Fruit fly (Drosophila melanogaster) ovary, adult (tissue): Measurements from ENCODE around the gene Ccdc58.
"Not testable (repeated sequence)": the region's sequence is repeated elsewhere in the genome, so short reads cannot be mapped to it uniquely, and the experiment has no call there.

ENCODE experiments used
- CG17801 ChIP-seq: fragments of 200-800 bp; optimal IDR thresholded peaks from 2 replicates; lab custom pipeline; 2019; ENCODE audit warnings: missing biosample characterization, mild to moderate bottlenecking, missing genetic modification characterization, moderate library complexity; ENCODE audit not compliant: partially characterized antibody

The Ccdc58 gene

DNA sequence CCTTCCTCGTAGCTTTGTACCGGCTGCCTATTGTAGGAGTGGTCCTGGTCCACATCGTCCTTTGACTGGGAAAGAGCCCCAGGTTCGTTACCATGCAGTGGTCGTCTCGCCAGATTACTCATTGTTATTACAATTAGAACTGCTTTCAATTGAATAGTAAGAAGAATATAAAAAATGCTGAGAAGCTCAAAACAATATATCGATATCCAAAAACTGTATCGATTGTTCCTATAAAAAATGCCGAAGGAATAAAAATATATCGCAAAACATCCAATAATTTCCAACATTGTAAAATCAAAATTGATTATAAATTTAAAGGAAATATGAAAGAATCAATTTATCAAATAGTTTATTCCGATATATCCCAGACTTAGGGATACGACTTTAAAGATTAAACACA, at the start of gene Ccdc58, which contains the start of gene TORIP:
TSS of gene Ccdc58 (plus strand) at position 274 of the 400 bp plus-strand sequence.
TSS of gene TORIP (minus strand) at position 173 of the 400 bp plus-strand sequence.
- TF ChIP-seq CG17801 (GFP tag; lab: Kevin White, UChicago) = no peak

DNA sequence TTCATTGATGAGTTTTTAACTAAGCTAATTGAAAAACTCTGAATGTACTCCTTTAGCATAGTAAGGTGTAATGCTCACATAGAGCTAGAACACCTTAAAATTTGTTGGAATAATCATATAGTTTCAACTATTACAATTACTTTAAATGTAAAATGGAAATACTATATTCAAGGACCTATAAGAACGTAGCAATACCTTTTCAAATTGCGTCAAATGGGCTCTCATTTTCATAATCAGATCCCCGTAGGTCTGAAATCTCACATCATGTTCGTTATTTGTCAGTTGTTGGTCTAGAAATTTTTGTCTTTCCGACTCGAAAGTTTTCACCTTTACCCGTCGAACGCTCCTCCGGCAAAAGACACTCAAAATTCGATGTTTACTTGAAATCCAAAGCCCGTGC, 44.9 kb upstream of the Ccdc58 start, which contains the start of gene Vtld:
TSS of gene Vtld (plus strand) at position 301 of the 400 bp plus-strand sequence.
- not testable (repeated sequence) for TF ChIP-seq CG17801 (GFP tag; lab: Kevin White, UChicago)

DNA sequence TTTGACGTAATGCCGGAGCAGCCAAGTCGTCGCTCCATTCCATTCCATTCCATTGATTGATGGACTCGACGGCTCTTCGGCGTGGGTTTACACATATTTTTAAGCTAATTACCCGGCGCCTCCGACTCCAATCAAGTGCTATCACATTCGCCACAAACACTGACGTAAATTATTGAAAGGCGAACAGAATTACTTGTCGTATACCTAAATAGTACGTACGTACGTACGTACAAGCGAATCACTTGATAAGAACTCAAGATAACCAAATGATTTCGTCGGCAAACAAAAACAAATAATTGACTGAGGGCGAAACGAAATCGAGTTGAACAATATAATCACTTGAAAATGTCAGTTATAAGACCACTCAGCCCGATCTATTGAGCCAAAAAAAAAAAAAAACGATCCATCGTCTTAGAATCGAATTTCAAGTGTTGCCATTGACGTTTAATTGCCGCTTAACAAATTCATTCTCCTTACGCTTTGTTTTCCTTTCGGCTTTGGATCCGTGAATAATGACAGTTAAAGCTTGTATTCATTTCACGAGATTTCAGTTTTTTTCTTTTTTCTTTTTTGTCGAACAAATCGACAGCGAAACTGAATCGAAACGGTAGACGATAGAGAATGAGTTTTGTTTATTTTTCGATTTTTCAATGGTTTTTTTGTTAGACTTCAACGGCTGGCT, 27.6 kb upstream of the Ccdc58 start:
- no peak for TF ChIP-seq CG17801 (GFP tag; lab: Kevin White, UChicago)

DNA sequence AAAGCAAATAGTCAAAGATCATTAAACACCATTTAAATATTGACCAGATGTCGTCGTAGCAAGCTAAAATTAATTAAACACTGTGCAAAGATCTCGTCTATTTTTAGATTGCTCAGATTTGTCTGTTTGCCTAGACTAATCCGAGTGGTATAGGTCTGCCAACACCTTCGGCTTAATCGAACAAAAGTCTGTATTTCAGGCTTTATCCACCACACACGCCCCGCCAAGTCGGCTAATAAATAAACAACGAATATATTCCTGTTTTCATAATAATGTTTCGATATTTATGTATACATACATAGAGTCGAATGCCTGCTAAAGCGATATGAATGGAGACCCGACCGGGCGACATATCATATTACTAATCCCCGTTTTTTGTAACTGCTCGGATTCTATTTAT, 26.5 kb upstream of the Ccdc58 start:
- TF ChIP-seq CG17801 (GFP tag; lab: Kevin White, UChicago) = no peak

DNA sequence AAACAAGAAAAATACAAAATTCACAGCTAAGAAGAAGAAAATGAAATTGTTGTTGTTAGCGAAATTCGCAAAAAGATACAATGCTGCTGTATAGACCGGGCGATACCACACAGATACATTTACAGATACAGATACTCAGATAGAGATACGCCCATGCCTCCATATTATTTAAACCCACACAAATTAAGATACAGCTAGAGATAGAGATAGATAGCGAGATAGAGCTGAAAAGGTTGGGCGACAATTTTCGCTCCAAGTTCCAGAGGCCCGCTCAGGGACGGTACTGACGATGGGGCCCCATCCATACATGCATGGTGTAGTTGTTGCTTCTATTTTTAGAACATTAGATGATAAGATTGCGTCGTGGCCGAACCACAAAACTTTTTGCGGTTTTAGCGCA, 17.3 kb upstream of the Ccdc58 start:
- no peak for TF ChIP-seq CG17801 (GFP tag; lab: Kevin White, UChicago)

DNA sequence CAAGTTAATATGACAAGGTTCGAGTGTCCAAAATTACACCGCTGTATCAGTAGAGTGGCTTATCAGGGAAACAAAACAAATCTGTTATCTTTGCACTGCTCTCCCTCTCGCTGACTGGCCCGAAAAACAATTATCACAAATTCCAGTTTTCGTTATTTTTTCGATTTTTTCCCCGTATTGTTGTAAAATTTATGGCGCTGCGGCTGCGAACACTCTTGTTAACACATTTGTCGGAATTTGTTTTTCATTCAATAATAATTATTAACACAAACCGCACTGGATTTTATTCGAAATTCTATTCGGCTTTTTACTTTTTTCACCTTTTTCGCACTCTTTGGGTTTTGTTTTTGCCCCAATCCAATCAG, 14.4 kb upstream of the Ccdc58 start:
- no peak for TF ChIP-seq CG17801 (GFP tag; lab: Kevin White, UChicago)

DNA sequence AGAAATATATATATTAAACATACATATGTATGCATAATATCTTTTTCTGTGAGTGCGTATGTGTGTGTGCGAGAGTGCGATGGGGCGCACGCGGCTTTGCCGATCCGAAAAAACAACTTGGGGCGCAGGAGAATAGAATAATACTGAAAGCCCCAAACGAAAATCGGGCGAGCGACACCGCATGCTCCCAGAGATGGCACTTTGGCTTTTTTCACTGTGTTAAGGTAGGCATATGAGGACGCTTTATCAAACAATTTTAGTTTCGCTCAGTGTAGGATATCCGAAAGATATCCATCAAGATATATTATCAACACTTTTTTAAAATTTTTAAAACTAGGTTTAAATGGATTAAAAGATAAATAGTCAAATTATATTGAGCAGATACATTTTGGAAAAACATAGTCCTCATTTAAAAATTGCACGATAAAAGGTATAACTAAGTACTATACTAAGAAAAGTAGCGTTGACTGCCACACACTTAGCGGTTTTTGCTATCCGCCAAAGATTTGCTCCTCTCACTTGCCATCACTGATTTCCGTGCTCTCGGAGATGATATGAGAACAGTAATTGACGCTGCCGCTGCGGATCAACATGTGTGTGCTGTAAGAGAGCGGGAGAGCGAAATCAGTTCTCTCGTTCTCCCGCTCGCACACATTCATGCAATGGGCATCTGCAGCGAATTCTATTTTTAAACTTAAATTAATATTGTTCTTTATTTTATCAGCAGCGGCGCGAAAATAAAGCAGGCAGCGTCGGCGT, 13.9 kb upstream of the Ccdc58 start:
- peak; percentile 44 for TF ChIP-seq CG17801 (GFP tag; lab: Kevin White, UChicago)

DNA sequence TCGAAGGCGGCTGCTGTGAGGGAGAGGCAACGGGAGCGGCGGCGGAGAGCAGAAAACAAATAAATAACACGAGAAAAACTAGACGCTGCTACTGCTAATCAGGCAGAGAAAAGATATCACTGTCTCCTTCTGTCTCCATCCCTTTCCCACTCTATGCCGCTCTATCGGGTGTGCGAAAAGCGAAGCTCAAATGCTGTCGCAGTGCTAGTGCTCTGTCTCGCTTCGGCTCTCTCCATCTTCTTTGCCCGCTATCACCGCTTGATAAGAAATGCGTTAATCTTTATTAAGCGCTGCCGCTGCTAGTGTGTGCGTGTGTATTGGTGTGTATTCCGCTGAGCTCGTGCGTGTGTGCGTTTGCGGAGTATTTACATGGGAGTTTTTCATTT, 13.3 kb upstream of the Ccdc58 start:
- TF ChIP-seq CG17801 (GFP tag; lab: Kevin White, UChicago) = no peak

DNA sequence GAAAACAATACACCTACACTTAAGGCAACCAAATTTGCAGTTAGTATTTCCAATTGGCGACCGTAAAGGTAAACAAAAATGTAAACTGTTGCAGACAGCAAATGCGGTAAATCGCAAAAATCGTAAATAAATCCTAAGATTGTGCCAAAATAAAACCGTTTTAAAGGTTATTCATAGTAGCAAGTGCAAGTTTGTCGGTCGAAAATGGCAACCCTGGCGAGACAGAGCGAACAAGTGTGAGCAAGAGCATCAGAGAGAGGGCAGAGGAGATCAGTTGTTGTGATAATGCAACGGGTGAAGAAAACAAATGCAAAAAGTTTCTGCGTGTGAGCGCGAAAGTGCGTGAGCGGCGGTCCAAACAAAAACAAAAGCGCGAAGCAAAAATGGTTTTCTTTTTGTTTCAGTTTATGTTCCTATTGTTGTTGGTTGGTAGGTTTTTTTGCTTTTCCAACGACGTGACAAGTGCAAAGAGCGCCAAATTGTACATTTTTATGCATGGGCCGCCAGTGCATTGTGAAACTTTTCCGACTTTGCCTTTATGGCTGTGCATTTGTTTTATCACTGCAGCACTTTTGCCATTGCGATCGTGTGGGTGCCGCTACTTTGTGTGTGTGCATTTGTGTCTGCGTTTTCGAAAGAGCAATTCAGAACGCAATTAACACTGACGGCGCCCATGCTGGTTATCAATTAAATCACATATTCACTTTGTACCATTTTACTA, 12.1 kb upstream of the Ccdc58 start:
- TF ChIP-seq CG17801 (GFP tag; lab: Kevin White, UChicago) = no peak

DNA sequence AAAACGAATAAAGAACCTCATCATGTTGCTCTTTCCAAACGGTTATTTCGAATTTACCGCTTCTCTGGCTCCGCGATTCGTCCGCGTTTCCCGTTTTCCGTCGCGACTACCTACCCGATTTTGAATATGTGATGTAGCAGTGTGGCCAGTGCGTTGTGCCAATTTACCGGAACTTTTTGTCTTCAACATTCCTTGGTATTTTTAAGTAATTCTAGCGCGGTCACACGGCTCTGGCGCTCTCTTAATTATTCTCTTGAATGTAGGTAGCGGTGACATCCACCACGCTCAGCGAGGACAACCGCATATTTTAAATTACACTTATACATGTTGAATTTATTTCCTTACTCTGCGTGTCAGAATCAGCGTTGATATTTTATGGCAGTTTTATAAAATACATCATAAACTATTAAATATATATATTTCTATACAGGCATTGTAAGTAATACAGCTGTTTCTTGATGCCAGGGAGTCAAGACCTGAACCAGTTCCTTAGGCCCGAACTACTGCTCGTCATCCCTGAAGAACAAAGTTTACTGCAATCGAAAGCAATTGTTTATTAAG, 11.5 kb upstream of the Ccdc58 start, which contains the start of the genes CG42637, Gyc76C and SREBP:
TSS of gene CG42637 (minus strand) at position 132 of the 561 bp plus-strand sequence.
TSS of gene Gyc76C (minus strand) at position 132 of the 561 bp plus-strand sequence.
TSS of gene SREBP (plus strand) at position 498 of the 561 bp plus-strand sequence.
- no peak for TF ChIP-seq CG17801 (GFP tag; lab: Kevin White, UChicago)

DNA sequence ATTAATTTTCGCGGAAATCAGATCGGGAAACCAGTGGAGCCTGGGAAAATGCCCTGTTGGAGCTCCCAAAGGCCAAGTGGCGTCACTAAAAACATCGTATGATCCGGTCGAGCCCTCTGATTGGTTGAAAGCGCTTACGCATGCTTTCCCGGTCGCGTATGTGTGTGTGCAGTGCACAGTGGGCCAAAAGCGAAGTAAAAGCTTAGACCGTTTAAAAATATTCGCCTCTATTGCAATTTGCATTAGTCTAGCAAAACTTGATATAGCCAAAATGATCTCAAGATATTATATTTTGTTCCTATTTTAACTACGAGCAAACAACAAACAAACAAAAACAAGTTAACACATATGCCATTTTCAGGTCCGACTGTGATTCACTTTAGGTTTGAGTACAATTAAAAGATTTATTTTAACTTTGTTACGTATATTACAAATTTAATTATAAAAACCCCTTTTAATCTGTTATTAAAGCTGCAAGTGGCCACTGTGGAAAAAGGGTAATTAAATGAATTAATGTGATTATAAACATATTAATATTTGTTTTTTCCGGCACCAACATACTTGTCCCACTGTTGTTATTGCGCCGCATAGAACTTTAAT, 10.7 kb upstream of the Ccdc58 start:
- peak; percentile 89 for TF ChIP-seq CG17801 (GFP tag; lab: Kevin White, UChicago)

DNA sequence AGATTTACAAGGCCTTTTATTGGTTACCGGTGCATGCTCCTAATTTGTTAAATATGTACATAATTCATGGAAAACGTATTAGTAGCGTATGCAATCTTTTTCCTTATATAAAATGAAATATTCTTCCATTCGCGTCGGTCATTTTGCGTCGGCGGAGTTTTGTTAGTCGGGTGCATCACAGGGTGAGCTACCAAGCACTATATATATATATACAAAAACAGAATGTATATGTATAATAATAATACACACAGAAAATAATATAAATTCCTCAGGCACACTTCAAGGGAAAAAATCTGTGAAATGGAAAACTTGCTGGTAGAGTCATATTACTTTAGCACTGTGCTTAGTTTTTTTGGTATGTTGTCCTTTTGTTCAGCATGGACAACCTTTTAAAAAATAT, 6.0 kb upstream of the Ccdc58 start, which contains the start of gene Ir76a:
TSS of gene Ir76a (plus strand) at position 301 of the 400 bp plus-strand sequence.
- TF ChIP-seq CG17801 (GFP tag; lab: Kevin White, UChicago) = no peak

DNA sequence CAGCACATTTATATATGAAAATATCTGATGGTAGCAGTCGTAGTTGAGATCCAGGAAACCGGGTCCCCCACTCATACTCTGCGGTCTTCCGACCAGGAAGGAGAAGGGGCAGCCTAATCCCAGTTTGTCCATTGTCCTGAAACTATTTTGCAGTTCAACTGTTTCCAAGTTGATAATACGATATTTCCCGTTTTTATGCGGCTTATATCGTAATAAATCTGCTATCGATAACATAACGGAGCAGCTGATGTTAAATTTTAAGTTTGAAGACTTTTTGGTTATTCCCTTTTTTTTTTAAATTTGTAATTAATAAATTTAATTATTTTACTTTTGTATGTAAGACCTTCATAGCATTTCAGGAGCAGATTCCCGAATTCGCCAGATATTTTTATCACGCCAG, 3.9 kb upstream of the Ccdc58 start, which contains the start of gene CG14102:
TSS of gene CG14102 (minus strand) at position 187 of the 400 bp plus-strand sequence.
- no peak for TF ChIP-seq CG17801 (GFP tag; lab: Kevin White, UChicago)

DNA sequence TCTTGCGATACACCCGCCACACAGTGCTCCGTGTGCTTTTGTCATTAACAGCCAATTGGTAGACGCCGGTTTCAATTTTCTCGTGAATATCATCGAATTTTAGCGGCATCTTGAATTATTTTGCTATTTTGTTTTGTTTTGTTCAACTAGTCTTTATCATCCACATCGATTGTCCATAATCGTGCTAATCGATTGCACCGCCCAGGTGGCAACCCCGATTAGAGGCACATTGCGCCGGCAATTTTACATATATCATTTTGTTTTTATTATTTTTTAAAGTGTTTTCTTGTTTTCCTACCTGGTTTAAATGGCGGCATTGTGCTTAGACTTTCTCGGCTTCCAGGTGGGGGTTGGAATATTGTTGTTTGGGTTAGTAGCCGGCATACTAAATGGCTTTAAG, 914 bp downstream of the Ccdc58 start, which contains the start of gene CG34116:
TSS of gene CG34116 (minus strand) at position 142 of the 400 bp plus-strand sequence.
- TF ChIP-seq CG17801 (GFP tag; lab: Kevin White, UChicago) = no peak
